Worm (Caenorhabditis elegans): Measurements from ENCODE around the gene inx-5.

DNA sequence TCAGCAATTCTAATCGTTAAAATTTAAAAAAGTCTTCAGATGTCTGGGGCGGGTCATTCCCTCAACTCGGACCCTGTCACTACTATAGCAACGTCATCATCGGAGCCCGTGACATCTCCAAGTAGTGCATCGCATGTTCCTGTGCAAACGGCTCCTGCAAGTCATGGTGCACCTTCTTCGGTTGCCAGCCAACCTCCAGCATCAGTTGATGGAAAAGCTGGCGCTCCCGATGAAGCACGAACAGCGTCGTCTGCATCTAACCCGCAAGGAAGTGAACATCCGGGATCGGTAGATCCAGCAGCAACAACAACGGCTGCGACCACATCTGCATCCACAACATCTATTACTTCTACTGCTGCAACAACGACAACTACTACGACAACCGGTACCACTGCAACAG, 7.6 kb downstream of the inx-5 start, which contains the start of gene R09F10.3:
- TF ChIP-seq ama-1 (optimal IDR thresholded peaks at IDR 0.05) (no peak), flt-1 (GFP tag; IDR thresholded peaks at IDR 0.05) (no peak), ets-7 (tag; optimal IDR thresholded peaks at IDR 0.05) (no peak), hmg-4 (GFP tag; optimal IDR thresholded peaks at IDR 0.05) (peak; percentile 12), hmbx-1 (tag; optimal IDR thresholded peaks at IDR 0.05) (no peak), scrt-1 (GFP tag; IDR thresholded peaks at IDR 0.05) (no peak), tra-4 (tag; optimal IDR thresholded peaks at IDR 0.05) (no peak), tbx-37 (GFP tag; conservative IDR thresholded peaks at IDR 0.05) (no peak), F13C5.2 (tag; optimal IDR thresholded peaks at IDR 0.05) (no peak)
